Worm (Caenorhabditis elegans) whole organism, late embryonic: ENCODE data around the gene Y41C4A.11.

Experiments
- K02D7.2 ChIP-seq: sonication (generic microtip); optimal IDR thresholded peaks from 2 replicates; lab custom pipeline; 2017; ENCODE audit warnings: mild to moderate bottlenecking, missing genetic modification characterization, missing compliant biosample characterization
- T23F11.4 ChIP-seq: fragments of 200-800 bp; sonication (Bioruptor generic); optimal IDR thresholded peaks from 2 replicates; lab custom pipeline; 2018; ENCODE audit warnings: mild to moderate bottlenecking, missing genetic modification characterization, missing compliant biosample characterization
- ahr-1 ChIP-seq: sonication (generic microtip); optimal IDR thresholded peaks from 2 replicates; lab custom pipeline; 2016; ENCODE audit warnings: missing genetic modification characterization, missing compliant biosample characterization
- ama-1 ChIP-seq: fragments of 150-350 bp; optimal IDR thresholded peaks from 2 replicates; lab custom pipeline; 2014
- ceh-14 ChIP-seq: sonication (generic microtip); optimal IDR thresholded peaks from 2 replicates; lab custom pipeline; 2016; ENCODE audit warnings: missing genotype, missing genetic modification characterization, missing compliant biosample characterization
- ceh-22 ChIP-seq: sonication (generic microtip); optimal IDR thresholded peaks from 2 replicates; lab custom pipeline; 2017; ENCODE audit warnings: missing biosample characterization, missing genetic modification characterization
- ceh-24 ChIP-seq: sonication (generic microtip); optimal IDR thresholded peaks from 2 replicates; lab custom pipeline; 2016; ENCODE audit warnings: mild to moderate bottlenecking, missing genetic modification characterization, missing compliant biosample characterization
- ceh-31 ChIP-seq: sonication (generic microtip); optimal IDR thresholded peaks from 2 replicates; lab custom pipeline; 2016; ENCODE audit warnings: missing genetic modification characterization, missing compliant biosample characterization
- ceh-34 ChIP-seq: sonication (generic microtip); optimal IDR thresholded peaks from 2 replicates; lab custom pipeline; 2016; ENCODE audit warnings: mild to moderate bottlenecking, missing genetic modification characterization, missing compliant biosample characterization
- ceh-45 ChIP-seq: fragments of 200-800 bp; sonication (Bioruptor generic); IDR thresholded peaks from 2 replicates; pipeline ENCODE4 v1.3.6; 2022; ENCODE audit warnings: missing genetic modification reagents, missing genetic modification characterization, missing compliant biosample characterization
- che-1 ChIP-seq: sonication (generic microtip); optimal IDR thresholded peaks from 2 replicates; lab custom pipeline; 2016; ENCODE audit warnings: mild to moderate bottlenecking, missing genetic modification characterization, missing compliant biosample characterization
- dve-1 ChIP-seq: sonication (generic microtip); optimal IDR thresholded peaks from 2 replicates; lab custom pipeline; 2017; ENCODE audit warnings: antibody characterized with exemption, mild to moderate bottlenecking, missing genetic modification characterization, missing compliant biosample characterization
- elt-4 ChIP-seq: sonication (generic microtip); optimal IDR thresholded peaks from 2 replicates; lab custom pipeline; 2016; ENCODE audit warnings: missing genetic modification characterization, missing compliant biosample characterization
- eyg-1 ChIP-seq: sonication (generic microtip); optimal IDR thresholded peaks from 2 replicates; lab custom pipeline; 2016; ENCODE audit warnings: missing genotype, missing genetic modification characterization, missing compliant biosample characterization
- fax-1 ChIP-seq: sonication (generic microtip); optimal IDR thresholded peaks from 2 replicates; lab custom pipeline; 2016; ENCODE audit warnings: missing genotype, missing genetic modification characterization, missing compliant biosample characterization
- gmeb-2 ChIP-seq: sonication (generic microtip); optimal IDR thresholded peaks from 2 replicates; lab custom pipeline; 2016; ENCODE audit warnings: missing genetic modification characterization, inconsistent platforms, missing compliant biosample characterization
- hlh-6 ChIP-seq: sonication (generic microtip); optimal IDR thresholded peaks from 2 replicates; lab custom pipeline; 2016; ENCODE audit warnings: missing genotype, missing genetic modification characterization, missing compliant biosample characterization
- lim-6 ChIP-seq: sonication (generic microtip); optimal IDR thresholded peaks from 2 replicates; lab custom pipeline; 2016; ENCODE audit warnings: missing genetic modification characterization, missing compliant biosample characterization
- mec-3 ChIP-seq: sonication (generic microtip); optimal IDR thresholded peaks from 2 replicates; lab custom pipeline; 2016; ENCODE audit warnings: borderline replicate concordance, missing genetic modification characterization, missing compliant biosample characterization
- npax-4 ChIP-seq: sonication (generic microtip); optimal IDR thresholded peaks from 2 replicates; lab custom pipeline; 2016; ENCODE audit warnings: missing genetic modification characterization, missing compliant biosample characterization
- pag-3 ChIP-seq: sonication (generic microtip); optimal IDR thresholded peaks from 2 replicates; lab custom pipeline; 2016; ENCODE audit warnings: missing compliant biosample characterization, missing genetic modification characterization, borderline replicate concordance
- pat-9 ChIP-seq: fragments of 200-800 bp; sonication (Bioruptor generic); optimal IDR thresholded peaks from 2 replicates; lab custom pipeline; 2018; ENCODE audit warnings: mild to moderate bottlenecking, missing genetic modification characterization, moderate library complexity, missing compliant biosample characterization
- pqm-1 ChIP-seq: sonication (generic microtip); optimal IDR thresholded peaks from 2 replicates; lab custom pipeline; 2016; ENCODE audit warnings: missing genetic modification characterization, missing compliant biosample characterization
- pros-1 ChIP-seq: fragments of 150-350 bp; optimal IDR thresholded peaks from 2 replicates; lab custom pipeline; 2014; ENCODE audit warnings: missing biosample characterization, missing genetic modification reagents, missing genetic modification characterization
- ref-2 ChIP-seq: sonication (generic microtip); optimal IDR thresholded peaks from 2 replicates; lab custom pipeline; 2016; ENCODE audit warnings: missing genetic modification characterization, missing compliant biosample characterization
- sdc-2 ChIP-seq: sonication (generic microtip); optimal IDR thresholded peaks from 2 replicates; lab custom pipeline; 2016; ENCODE audit warnings: missing genotype, missing genetic modification characterization, missing compliant biosample characterization
- sox-2 ChIP-seq: fragments of 200-800 bp; sonication (Bioruptor generic); IDR thresholded peaks from 2 replicates; pipeline ENCODE4 v1.3.6; 2022; ENCODE audit warnings: missing genetic modification reagents, missing genetic modification characterization, missing compliant biosample characterization
- tbx-2 ChIP-seq: sonication (generic microtip); optimal IDR thresholded peaks from 2 replicates; lab custom pipeline; 2016; ENCODE audit warnings: missing genetic modification characterization, missing compliant biosample characterization
- tbx-7 ChIP-seq: sonication (generic microtip); optimal IDR thresholded peaks from 2 replicates; lab custom pipeline; 2016; ENCODE audit warnings: missing genotype, missing genetic modification characterization, missing compliant biosample characterization

Gene Y41C4A.11

ce11 chrIII:11704377-11704978 is 15.2 kb upstream of the Y41C4A.11 start:
- no peak for TF ChIP-seq tbx-7
- TF ChIP-seq elt-4 (tag; lab: Kevin White, UChicago): peak; percentile 33
- TF ChIP-seq sdc-2 (tag; lab: Kevin White, UChicago): peak; percentile 11
- TF ChIP-seq, all 69 proteins: peak for 2

- no peak for TF ChIP-seq fax-1 (tag; lab: Kevin White, UChicago)
- TF ChIP-seq che-1 (tag; lab: Kevin White, UChicago): no peak
- peak; percentile 8 for TF ChIP-seq hlh-6 (tag; lab: Kevin White, UChicago)
- peak; percentile 21 for TF ChIP-seq mec-3 (tag; lab: Kevin White, UChicago)
- TF ChIP-seq ceh-31 (tag; lab: Kevin White, UChicago): peak; percentile 6
- no peak for TF ChIP-seq pros-1
These were observed 13.7 kb upstream of the Y41C4A.11 start for ce11 chrIII:11705930-11706329.

DNA sequence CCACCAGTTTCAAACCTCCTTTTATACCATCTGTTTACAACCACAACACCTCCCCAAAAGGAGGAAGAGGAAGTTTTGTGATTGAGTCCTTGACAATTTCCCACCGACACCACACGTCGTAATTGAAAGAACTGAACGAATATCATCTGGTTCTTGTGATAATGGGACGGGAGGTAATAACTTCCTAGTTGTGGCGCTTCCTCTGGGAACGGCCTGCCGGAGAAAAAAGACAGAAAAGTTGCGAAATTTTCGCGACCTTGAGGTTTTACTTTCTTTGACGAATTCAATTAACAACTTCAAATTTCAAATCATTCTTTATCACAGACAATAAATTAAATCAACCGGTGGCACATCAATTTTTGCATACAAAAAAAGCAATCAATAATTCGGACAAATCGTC is 13.0 kb upstream of the Y41C4A.11 start, which contains the start of gene col-96:
col-96 (minus strand) TSS at position 101 of the 400 bp plus-strand sequence.
- TF ChIP-seq ceh-24 (tag; lab: Kevin White, UChicago) (no peak), sdc-2 (tag; lab: Kevin White, UChicago) (no peak), ceh-45 (no peak), K02D7.2 (no peak), ceh-34 (tag; lab: Kevin White, UChicago) (no peak), ceh-22 (tag; lab: Kevin White, UChicago) (no peak), mec-3 (tag; lab: Kevin White, UChicago) (no peak), lim-6 (tag; lab: Kevin White, UChicago) (no peak), dve-1 (tag; lab: Kevin White, UChicago) (no peak), pat-9 (tag; lab: Kevin White, UChicago) (no peak), fax-1 (tag; lab: Kevin White, UChicago) (no peak), ref-2 (no peak), pag-3 (tag; lab: Kevin White, UChicago) (no peak), ama-1 (no peak), ceh-14 (tag; lab: Kevin White, UChicago) (no peak), T23F11.4 (GFP tag; lab: Kevin White, UChicago) (no peak), hlh-6 (tag; lab: Kevin White, UChicago) (no peak)

- no peak for TF ChIP-seq ref-2
These were observed 10.9 kb upstream of the Y41C4A.11 start, which contains the start of gene Y41C4A.8 for ce11 chrIII:11708722-11709121. Gene Y41C4A.8, minus strand, starts transcription at chrIII:11708822.

ce11 chrIII:11718548-11718947 is 1.1 kb upstream of the Y41C4A.11 start, which contains the start of gene Y41C4A.9:
Gene Y41C4A.9, minus strand, starts transcription at chrIII:11718645.
- TF ChIP-seq tbx-7 (no peak), sox-2 (GFP tag; lab: Robert Waterston, UW) (no peak), hlh-6 (tag; lab: Kevin White, UChicago) (no peak), pqm-1 (tag; lab: Kevin White, UChicago) (no peak)
- TF ChIP-seq, all 69 proteins: peak for 0

ce11 chrIII:11721405-11721804 is 1.7 kb downstream of the Y41C4A.11 start, which contains the start of gene Y41C4A.32:
Gene Y41C4A.32, plus strand, starts transcription at chrIII:11721706.
- TF ChIP-seq gmeb-2 (tag; lab: Kevin White, UChicago): no peak
- TF ChIP-seq npax-4 (tag; lab: Kevin White, UChicago): no peak
- no peak for TF ChIP-seq tbx-2 (tag; lab: Kevin White, UChicago)
- no peak for TF ChIP-seq ref-2
- no peak for TF ChIP-seq ahr-1 (tag; lab: Kevin White, UChicago)
- TF ChIP-seq eyg-1 (tag; lab: Kevin White, UChicago): no peak
- no peak for TF ChIP-seq lim-6 (tag; lab: Kevin White, UChicago)
